Fruit fly (Drosophila melanogaster) whole organism, prepupa: ENCODE data around the gene t-cup.

Experiments
- Blimp-1 ChIP-seq: fragments of 200-800 bp; sonication (Bioruptor generic); optimal IDR thresholded peaks from 3 replicates; lab custom pipeline; 2017; ENCODE audit warnings: missing biosample characterization, missing genetic modification characterization, mild to moderate bottlenecking, moderate library complexity, missing genetic modification reagents
- CG16779 ChIP-seq: fragments of 200-800 bp; sonication (Bioruptor generic); optimal IDR thresholded peaks from 3 replicates; lab custom pipeline; 2017; ENCODE audit warnings: missing biosample characterization, mild to moderate bottlenecking, missing genetic modification characterization
- CG31627 ChIP-seq: fragments of 200-800 bp; sonication (Bioruptor generic); optimal IDR thresholded peaks from 3 replicates; lab custom pipeline; 2016; ENCODE audit warnings: missing biosample characterization, missing genetic modification characterization
- Eip75B ChIP-seq: fragments of 200-800 bp; sonication (Bioruptor generic); optimal IDR thresholded peaks from 3 replicates; lab custom pipeline; 2016; ENCODE audit warnings: missing biosample characterization, missing genetic modification characterization
- Gug ChIP-seq: fragments of 200-800 bp; sonication (Bioruptor generic); IDR thresholded peaks from 2 replicates; pipeline ENCODE4 v1.3.6; 2022; ENCODE audit warnings: missing biosample characterization, missing genetic modification characterization
- Hr39 ChIP-seq: fragments of 200-800 bp; sonication (Bioruptor generic); optimal IDR thresholded peaks from 2 replicates; lab custom pipeline; 2016; ENCODE audit warnings: missing biosample characterization, missing genetic modification characterization
- Met ChIP-seq: fragments of 200-800 bp; sonication (Bioruptor generic); optimal IDR thresholded peaks from 3 replicates; lab custom pipeline; 2016; ENCODE audit warnings: missing biosample characterization, missing genetic modification characterization
- acj6 ChIP-seq: fragments of 200-800 bp; sonication (Bioruptor generic); optimal IDR thresholded peaks from 3 replicates; lab custom pipeline; 2016; ENCODE audit warnings: missing biosample characterization, missing genetic modification characterization
- cyc ChIP-seq: fragments of 200-800 bp; sonication (Bioruptor generic); optimal IDR thresholded peaks from 3 replicates; lab custom pipeline; 2016; ENCODE audit warnings: missing biosample characterization, missing genetic modification characterization
- lz ChIP-seq: fragments of 200-800 bp; sonication (Bioruptor generic); optimal IDR thresholded peaks from 3 replicates; lab custom pipeline; 2016; ENCODE audit warnings: missing biosample characterization, missing genetic modification characterization
- salr ChIP-seq, 2 experiments: fragments of 200-800 bp; sonication (Bioruptor generic); optimal IDR thresholded peaks; 3 replicates each; lab custom pipeline; 2016 to 2018; ENCODE audit warnings: missing biosample characterization in 2 of 2, missing genetic modification characterization in 2 of 2, mild to moderate bottlenecking in 1 of 2

- TF ChIP-seq Eip75B (no peak), lz (GFP tag; lab: Kevin White, UChicago) (no peak), salr (GFP tag; optimal IDR thresholded peaks at IDR 0.05; lab: Kevin White, UChicago) (no peak), Blimp-1 (GFP tag; lab: Kevin White, UChicago) (no peak), CG31627 (no peak), Hr39 (GFP tag; lab: Kevin White, UChicago) (no peak), acj6 (GFP tag; lab: Kevin White, UChicago) (no peak), CG16779 (no peak), Gug (GFP tag; lab: Robert Waterston, UW) (no peak), Met (GFP tag; lab: Kevin White, UChicago) (no peak), cyc (GFP tag; lab: Kevin White, UChicago) (no peak)
Observed at dm6 chr2L:12455049-12455448, 42.1 kb downstream of the t-cup start.
